Fruit fly (Drosophila melanogaster) whole organism, wandering third instar larva: ENCODE data around the gene Mkk4.

ENCODE experiments used
- Abd-B ChIP-seq: fragments of >200 bp; optimal IDR thresholded peaks from 2 replicates; lab custom pipeline; 2017; ENCODE audit warnings: missing biosample characterization, missing genetic modification characterization
- CG32264 ChIP-seq: fragments of 200-800 bp; sonication (Bioruptor generic); optimal IDR thresholded peaks from 2 replicates; lab custom pipeline; 2016; ENCODE audit warnings: missing biosample characterization, missing genetic modification characterization
- CG9705 ChIP-seq: fragments of 200-800 bp; sonication (Bioruptor generic); optimal IDR thresholded peaks from 2 replicates; lab custom pipeline; 2018; ENCODE audit warnings: missing biosample characterization, mild to moderate bottlenecking, missing genetic modification characterization
- CrebA ChIP-seq: fragments of 200-800 bp; sonication (Bioruptor generic); optimal IDR thresholded peaks from 2 replicates; lab custom pipeline; 2016; ENCODE audit warnings: missing biosample characterization, mild to moderate bottlenecking, missing genetic modification characterization, borderline replicate concordance
- Dfd ChIP-seq: fragments of >200 bp; optimal IDR thresholded peaks from 2 replicates; lab custom pipeline; 2017; ENCODE audit warnings: missing biosample characterization, missing genetic modification characterization
- Dif ChIP-seq: fragments of 200-275, 200-300 bp; sonication (Bioruptor generic); optimal IDR thresholded peaks from 2 replicates; lab custom pipeline; 2018; ENCODE audit warnings: missing biosample characterization, missing genetic modification characterization; ENCODE audit not compliant: partially characterized antibody
- GATAd ChIP-seq: sonication (Bioruptor generic); optimal IDR thresholded peaks from 2 replicates; lab custom pipeline; 2016; ENCODE audit warnings: missing biosample characterization, missing genetic modification characterization
- HLH106 ChIP-seq: fragments of 200-800 bp; optimal IDR thresholded peaks from 3 replicates; lab custom pipeline; 2019; ENCODE audit warnings: missing biosample characterization, mild to moderate bottlenecking, missing genetic modification characterization, moderate library complexity
- Hnf4 ChIP-seq: fragments of 200-800 bp; sonication (Bioruptor generic); optimal IDR thresholded peaks from 2 replicates; lab custom pipeline; 2016; ENCODE audit warnings: missing biosample characterization, mild to moderate bottlenecking, missing genetic modification characterization
- Hr78 ChIP-seq: fragments of >200 bp; optimal IDR thresholded peaks from 2 replicates; lab custom pipeline; 2017; ENCODE audit warnings: missing biosample characterization, missing genetic modification characterization
- Hr83 ChIP-seq: fragments of 200-300 bp; sonication (Bioruptor generic); optimal IDR thresholded peaks from 2 replicates; lab custom pipeline; 2016; ENCODE audit warnings: missing biosample characterization, mild to moderate bottlenecking, missing genetic modification characterization, moderate library complexity; ENCODE audit not compliant: poor library complexity, severe bottlenecking
- Jra ChIP-seq: sonication (Bioruptor generic); optimal IDR thresholded peaks from 2 replicates; lab custom pipeline; 2016; ENCODE audit warnings: missing biosample characterization, missing genetic modification characterization
- Mio ChIP-seq: sonication (Bioruptor generic); optimal IDR thresholded peaks from 2 replicates; lab custom pipeline; 2016; ENCODE audit warnings: missing biosample characterization, missing genetic modification characterization
- Myc ChIP-seq: fragments of >200 bp; optimal IDR thresholded peaks from 2 replicates; lab custom pipeline; 2017
- OdsH ChIP-seq: fragments of 200-800 bp; sonication (Bioruptor generic); optimal IDR thresholded peaks from 2 replicates; lab custom pipeline; 2016; ENCODE audit warnings: missing biosample characterization, mild to moderate bottlenecking, missing genetic modification characterization
- Rel ChIP-seq, 2 experiments: fragments of 200-800 bp; sonication (Bioruptor generic) in 1 of 2; optimal IDR thresholded peaks; 2 replicates in 1 of 2; 3 replicates in 1 of 2; lab custom pipeline; 2016 to 2019; ENCODE audit warnings: mild to moderate bottlenecking in 2 of 2, missing biosample characterization in 2 of 2, missing genetic modification characterization in 2 of 2, moderate library complexity in 1 of 2
- Sp1 ChIP-seq: fragments of 200-800 bp; sonication (Bioruptor generic); optimal IDR thresholded peaks from 3 replicates; lab custom pipeline; 2019; ENCODE audit warnings: missing biosample characterization, mild to moderate bottlenecking, missing genetic modification characterization, moderate library complexity
- Vsx2 ChIP-seq: fragments of 200-300, 225-300 bp; sonication (Bioruptor generic); optimal IDR thresholded peaks from 2 replicates; lab custom pipeline; 2018; ENCODE audit warnings: missing biosample characterization, missing genetic modification characterization; ENCODE audit not compliant: partially characterized antibody
- br ChIP-seq: fragments of 200-800 bp; sonication (Bioruptor generic); optimal IDR thresholded peaks from 2 replicates; lab custom pipeline; 2016; ENCODE audit warnings: missing biosample characterization, missing genetic modification characterization
- brk ChIP-seq: fragments of 200-800 bp; sonication (Bioruptor generic); optimal IDR thresholded peaks from 2 replicates; lab custom pipeline; 2016; ENCODE audit warnings: missing biosample characterization, mild to moderate bottlenecking, missing genetic modification characterization
- dl ChIP-seq, 2 experiments: fragments of 175-275, 200-275 bp in 1 of 2; fragments of 200-275 bp in 1 of 2; sonication (Bioruptor generic); optimal IDR thresholded peaks; lab custom pipeline; 2018; ENCODE audit warnings: mild to moderate bottlenecking in 2 of 2, missing biosample characterization in 2 of 2, missing genetic modification characterization in 2 of 2, moderate library complexity in 2 of 2; ENCODE audit not compliant: partially characterized antibody in 2 of 2, insufficient read depth in 1 of 2
- dmrt93B ChIP-seq: fragments of 200-800 bp; sonication (Bioruptor generic); optimal IDR thresholded peaks from 2 replicates; lab custom pipeline; 2018; ENCODE audit warnings: missing biosample characterization, mild to moderate bottlenecking, missing genetic modification characterization
- dsf ChIP-seq: sonication (Bioruptor generic); optimal IDR thresholded peaks from 2 replicates; lab custom pipeline; 2016; ENCODE audit warnings: missing biosample characterization, missing genetic modification characterization, borderline replicate concordance
- ey ChIP-seq: fragments of 200-800 bp; sonication (Bioruptor generic); optimal IDR thresholded peaks from 2 replicates; lab custom pipeline; 2016; ENCODE audit warnings: missing biosample characterization, missing genetic modification characterization
- foxo ChIP-seq, 2 experiments: fragments of 200-800 bp; sonication (Bioruptor generic); optimal IDR thresholded peaks; 2 replicates in 1 of 2; 3 replicates in 1 of 2; lab custom pipeline; 2016 to 2017; ENCODE audit warnings: missing biosample characterization in 2 of 2, missing genetic modification characterization in 2 of 2
- fru ChIP-seq: fragments of 200-800 bp; sonication (Bioruptor generic); optimal IDR thresholded peaks from 3 replicates; lab custom pipeline; 2016; ENCODE audit warnings: missing biosample characterization, mild to moderate bottlenecking, missing genetic modification characterization
- h ChIP-seq: fragments of 200-800 bp; sonication (Bioruptor generic); optimal IDR thresholded peaks from 3 replicates; lab custom pipeline; 2016; ENCODE audit warnings: missing biosample characterization, mild to moderate bottlenecking, missing genetic modification characterization
- jim ChIP-seq: fragments of 175-275, 200-325 bp; sonication (Bioruptor generic); optimal IDR thresholded peaks from 2 replicates; lab custom pipeline; 2016; ENCODE audit warnings: missing biosample characterization, mild to moderate bottlenecking, missing genetic modification characterization
- lola ChIP-seq: fragments of >200 bp; optimal IDR thresholded peaks from 2 replicates; lab custom pipeline; 2017; ENCODE audit warnings: missing biosample characterization, missing genetic modification characterization
- pan ChIP-seq: fragments of >200 bp; optimal IDR thresholded peaks from 2 replicates; lab custom pipeline; 2017
- psq ChIP-seq: fragments of 200-800 bp; sonication (Bioruptor generic); optimal IDR thresholded peaks from 3 replicates; lab custom pipeline; 2017; ENCODE audit warnings: missing biosample characterization, mild to moderate bottlenecking, missing genetic modification characterization, moderate library complexity
- rgr ChIP-seq: fragments of 200-800 bp; sonication (Bioruptor generic); optimal IDR thresholded peaks from 3 replicates; lab custom pipeline; 2016; ENCODE audit warnings: missing biosample characterization, mild to moderate bottlenecking, missing genetic modification characterization
- sage ChIP-seq: fragments of 200-800 bp; sonication (Bioruptor generic); optimal IDR thresholded peaks from 2 replicates; lab custom pipeline; 2016; ENCODE audit warnings: missing biosample characterization, mild to moderate bottlenecking, missing genetic modification characterization
- sv ChIP-seq: fragments of 200-800 bp; sonication (Bioruptor generic); optimal IDR thresholded peaks from 3 replicates; lab custom pipeline; 2016; ENCODE audit warnings: missing biosample characterization, missing genetic modification characterization
- tai ChIP-seq: sonication (Bioruptor generic); optimal IDR thresholded peaks from 2 replicates; lab custom pipeline; 2016; ENCODE audit warnings: missing biosample characterization, missing genetic modification characterization
- usp ChIP-seq: fragments of >200 bp; optimal IDR thresholded peaks from 2 replicates; lab custom pipeline; 2017; ENCODE audit warnings: missing biosample characterization, missing genetic modification characterization
- woc ChIP-seq: sonication (Bioruptor generic); optimal IDR thresholded peaks from 2 replicates; lab custom pipeline; 2016; ENCODE audit warnings: missing biosample characterization, mild to moderate bottlenecking, missing genetic modification characterization

Gene Mkk4

dm6 chr3R:8673803-8674234 lies 23.2 kb upstream of the Mkk4 start, which contains the start of gene mRpL19:
Gene mRpL19, plus strand, starts transcription at chr3R:8674109.
- TF ChIP-seq fru = peak; percentile 28
- no peak for TF ChIP-seq brk
- TF ChIP-seq br = no peak
- no peak for TF ChIP-seq dl (GFP tag; optimal IDR thresholded peaks at IDR 0.05; lab: Kevin White, UChicago; ENCODE audit: insufficient read depth in 1 of 2, partially characterized antibody in 2 of 2)
- TF ChIP-seq Mio (GFP tag; lab: Kevin White, UChicago) = no peak
- no peak for TF ChIP-seq Myc (lab: Kevin White, UChicago)
- TF ChIP-seq jim (GFP tag; lab: Kevin White, UChicago) = no peak
- peak; percentile 37 for TF ChIP-seq sage (GFP tag; lab: Kevin White, UChicago)
- TF ChIP-seq HLH106 (tag; lab: Kevin White, UChicago) = peak; percentile 50
- TF ChIP-seq foxo (GFP tag; optimal IDR thresholded peaks at IDR 0.05; lab: Kevin White, UChicago) = peak in 1 of 2 experiments; percentile 45
- no peak for TF ChIP-seq GATAd (GFP tag; lab: Kevin White, UChicago)
- TF ChIP-seq usp = no peak
- no peak for TF ChIP-seq ey
- TF ChIP-seq Abd-B (GFP tag; lab: Kevin White, UChicago) = no peak
- TF ChIP-seq h (GFP tag; lab: Kevin White, UChicago) = peak; percentile 22
- peak; percentile 26 for TF ChIP-seq Hnf4
- TF ChIP-seq Dif (GFP tag; lab: Kevin White, UChicago) = no peak
- no peak for TF ChIP-seq CG32264 (GFP tag; lab: Kevin White, UChicago)
- no peak for TF ChIP-seq CG9705 (GFP tag; lab: Kevin White, UChicago)
- peak; percentile 43 for TF ChIP-seq Sp1 (GFP tag; lab: Kevin White, UChicago)
- no peak for TF ChIP-seq Jra (GFP tag; lab: Kevin White, UChicago)
- TF ChIP-seq pan (lab: Kevin White, UChicago) = no peak
- TF ChIP-seq Rel (GFP tag; optimal IDR thresholded peaks at IDR 0.05; lab: Kevin White, UChicago) = no peak
- peak; percentile 0 for TF ChIP-seq Rel (tag; optimal IDR thresholded peaks at IDR 0.05; lab: Kevin White, UChicago)
- peak; percentile 15 for TF ChIP-seq psq (GFP tag; lab: Kevin White, UChicago)
- peak; percentile 31 for TF ChIP-seq OdsH (GFP tag; lab: Kevin White, UChicago)
- TF ChIP-seq woc (GFP tag; lab: Kevin White, UChicago) = peak; percentile 15

dm6 chr3R:8670529-8671491 lies 20.2 kb upstream of the Mkk4 start, which contains the start of gene p:
Gene p, minus strand, starts transcription at chr3R:8670684.
- TF ChIP-seq rgr (GFP tag; lab: Kevin White, UChicago) (peak; percentile 61), Sp1 (GFP tag; lab: Kevin White, UChicago) (no peak), woc (GFP tag; lab: Kevin White, UChicago) (peak; percentile 55), CG9705 (GFP tag; lab: Kevin White, UChicago) (no peak), CG32264 (GFP tag; lab: Kevin White, UChicago) (no peak), brk (no peak), dl (GFP tag; optimal IDR thresholded peaks at IDR 0.05; lab: Kevin White, UChicago; ENCODE audit: insufficient read depth in 1 of 2, partially characterized antibody in 2 of 2) (no peak), foxo (GFP tag; optimal IDR thresholded peaks at IDR 0.05; lab: Kevin White, UChicago) (peak in 1 of 2 experiments; percentile 62), Rel (GFP tag; optimal IDR thresholded peaks at IDR 0.05; lab: Kevin White, UChicago) (no peak), Rel (tag; optimal IDR thresholded peaks at IDR 0.05; lab: Kevin White, UChicago) (no peak), tai (GFP tag; lab: Kevin White, UChicago) (no peak), ey (peak; percentile 1), Dfd (no peak), Mio (GFP tag; lab: Kevin White, UChicago) (no peak), pan (lab: Kevin White, UChicago) (no peak), OdsH (GFP tag; lab: Kevin White, UChicago) (peak; percentile 47), Myc (lab: Kevin White, UChicago) (no peak), CrebA (GFP tag; lab: Kevin White, UChicago) (no peak), Abd-B (GFP tag; lab: Kevin White, UChicago) (no peak), GATAd (GFP tag; lab: Kevin White, UChicago) (no peak), fru (peak; percentile 83), jim (GFP tag; lab: Kevin White, UChicago) (no peak), HLH106 (tag; lab: Kevin White, UChicago) (no peak), psq (GFP tag; lab: Kevin White, UChicago) (no peak), Vsx2 (GFP tag; lab: Kevin White, UChicago) (no peak), dmrt93B (GFP tag; lab: Kevin White, UChicago) (no peak), dsf (GFP tag; lab: Kevin White, UChicago) (peak; percentile 6), h (GFP tag; lab: Kevin White, UChicago) (peak; percentile 33), usp (no peak), Hr78 (GFP tag; lab: Kevin White, UChicago) (no peak), sage (GFP tag; lab: Kevin White, UChicago) (peak; percentile 11), br (no peak), Hnf4 (peak; percentile 21), sv (GFP tag; lab: Kevin White, UChicago) (no peak), Jra (GFP tag; lab: Kevin White, UChicago) (peak; percentile 18), Dif (GFP tag; lab: Kevin White, UChicago) (no peak), lola (GFP tag; lab: Kevin White, UChicago) (no peak), Hr83 (GFP tag; lab: Kevin White, UChicago) (peak; percentile 9)
- TF ChIP-seq, all 38 proteins: peak for 12
